Fruit fly (Drosophila melanogaster): ENCODE results near the gene Chsy.

Chsy gene

DNA sequence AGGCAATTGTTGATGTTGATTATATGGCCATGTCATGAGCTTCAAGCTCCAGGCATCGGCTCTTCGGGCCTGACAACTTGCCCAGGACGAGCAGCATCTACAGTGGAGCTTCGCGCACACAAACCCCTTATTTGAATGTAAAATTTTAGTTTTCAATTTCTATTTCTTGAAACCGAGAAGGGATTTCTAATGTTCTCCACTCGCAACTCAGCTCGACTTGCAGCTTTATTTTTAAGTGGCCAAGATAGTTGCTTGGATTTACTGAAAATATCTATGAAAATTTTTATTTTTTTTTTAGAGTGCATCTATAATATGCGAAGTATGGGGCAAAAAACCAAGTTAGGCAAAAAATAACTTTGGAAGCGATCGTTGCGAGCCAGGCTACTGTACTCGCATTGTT is 17.6 kb upstream of the Chsy start (continued):
- TF ChIP-seq ss (GFP tag; optimal IDR thresholded peaks at IDR 0.05) (peak in 1 of 2 experiments; percentile 9), svp (GFP tag) (peak; percentile 76), Smox (GFP tag; optimal IDR thresholded peaks at IDR 0.05) (no peak), Hr39 (GFP tag; optimal IDR thresholded peaks at IDR 0.05) (peak; percentile 13), Sox102F (GFP tag; optimal IDR thresholded peaks at IDR 0.05) (no peak), CG15336 (GFP tag; IDR thresholded peaks at IDR 0.05) (peak; percentile 40; the same call in 1 of the 2 replicates), Blimp-1 (GFP tag; optimal IDR thresholded peaks at IDR 0.05) (no peak), Ets21C (GFP tag; optimal IDR thresholded peaks at IDR 0.05) (no peak), Eip75B (GFP tag; optimal IDR thresholded peaks at IDR 0.05) (peak; percentile 3), OdsH (GFP tag; optimal IDR thresholded peaks at IDR 0.05) (peak; percentile 16), lz (GFP tag; optimal IDR thresholded peaks at IDR 0.05) (no peak), CG10669 (GFP tag; optimal IDR thresholded peaks at IDR 0.05) (peak; percentile 12), esn (GFP tag; optimal IDR thresholded peaks at IDR 0.05) (peak; percentile 30), CG31627 (GFP tag; optimal IDR thresholded peaks at IDR 0.05) (peak; percentile 30), CG8632 (GFP tag; optimal IDR thresholded peaks at IDR 0.05) (peak; percentile 10), achi (GFP tag; optimal IDR thresholded peaks at IDR 0.05) (peak; percentile 25), CG11294 (GFP tag; IDR thresholded peaks at IDR 0.05) (no peak), CG6854 (GFP tag; optimal IDR thresholded peaks at IDR 0.05) (no peak), pdm3 (GFP tag; optimal IDR thresholded peaks at IDR 0.05) (peak; percentile 46), net (GFP tag; optimal IDR thresholded peaks at IDR 0.05) (no peak), CG32006 (GFP tag; optimal IDR thresholded peaks at IDR 0.05) (peak; percentile 53), CG8119 (GFP tag; IDR thresholded peaks at IDR 0.05) (no peak; the same call in 2 of the 3 replicates), CG6276 (GFP tag; optimal IDR thresholded peaks at IDR 0.05) (no peak), dac (GFP tag; optimal IDR thresholded peaks at IDR 0.05) (no peak)

DNA sequence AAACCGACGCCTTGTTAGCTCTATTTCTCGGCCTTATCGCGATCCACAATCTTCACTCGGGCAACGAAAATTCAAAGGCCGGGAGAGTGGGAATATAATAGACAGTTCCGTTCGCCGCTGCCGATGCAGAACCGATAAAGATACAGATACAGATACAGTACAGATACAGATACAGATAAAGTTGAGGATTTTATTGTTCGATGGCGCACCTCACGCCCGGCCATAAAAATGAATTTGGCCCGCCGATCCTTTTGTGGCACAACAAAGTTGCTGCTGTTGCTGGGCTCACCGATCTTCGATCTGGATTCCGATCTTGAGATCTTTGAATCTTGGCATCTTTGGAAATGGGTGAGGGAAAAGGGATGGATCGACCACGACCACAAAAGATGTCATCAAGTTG is 16.8 kb upstream of the Chsy start:
- TF ChIP-seq dsx (GFP tag; optimal IDR thresholded peaks at IDR 0.05; ENCODE audit: poor library complexity, severe bottlenecking) (peak; percentile 94), topi (GFP tag; optimal IDR thresholded peaks at IDR 0.05) (no peak)

DNA sequence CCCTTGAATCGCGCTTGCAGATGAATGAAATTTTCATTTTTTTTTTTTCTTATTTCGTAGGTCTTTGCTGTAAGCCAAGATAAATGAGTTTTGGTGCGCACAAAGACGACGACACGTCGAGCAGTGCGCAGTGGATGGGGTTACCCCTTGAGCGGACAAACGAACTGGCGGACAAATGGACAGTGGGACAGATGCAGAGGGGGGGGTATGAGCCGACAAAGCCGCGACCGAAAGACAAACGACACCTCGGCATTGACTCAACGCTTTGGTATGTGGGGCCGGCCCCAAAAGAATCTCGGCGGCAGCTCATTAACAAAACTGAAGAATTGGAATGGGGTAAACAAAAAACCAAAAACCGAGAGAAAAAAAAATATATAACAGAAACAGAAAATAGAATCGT is 16.0 kb upstream of the Chsy start:
- TF ChIP-seq Met (GFP tag; optimal IDR thresholded peaks at IDR 0.05) (no peak), Eip78C (GFP tag) (peak; percentile 45)

DNA sequence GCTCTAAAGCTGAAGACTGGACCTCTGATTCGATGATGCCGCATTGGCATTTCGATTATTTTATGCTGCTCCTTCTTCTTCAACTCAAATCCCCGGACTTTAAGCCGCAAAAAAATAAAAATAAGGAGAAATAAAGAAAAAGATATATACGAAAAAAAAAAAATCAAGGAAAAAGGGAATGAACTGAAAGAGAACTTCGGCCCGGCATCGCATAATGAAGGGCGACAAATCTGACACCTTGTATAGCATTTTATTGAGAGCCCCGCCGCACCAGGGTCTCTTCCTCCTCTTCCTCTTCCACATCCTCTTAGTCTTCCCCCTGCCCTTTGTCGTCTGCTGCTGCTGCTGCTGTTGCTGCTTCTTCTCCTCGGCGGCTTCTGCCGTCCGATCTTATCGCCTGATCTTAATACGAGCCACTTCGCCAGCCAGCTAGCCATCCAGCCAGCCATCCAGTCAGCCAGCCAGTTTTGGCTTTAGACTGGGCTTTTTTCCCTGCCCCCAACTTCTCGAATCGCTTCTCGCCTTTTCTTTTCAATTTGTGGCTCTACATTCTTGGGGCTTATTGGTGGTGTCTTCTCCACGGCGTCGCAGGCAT is 15.5 kb upstream of the Chsy start:
- no peak for TF ChIP-seq Gug (GFP tag; IDR thresholded peaks at IDR 0.05)
- TF ChIP-seq Smox (GFP tag; optimal IDR thresholded peaks at IDR 0.05), result no peak
- no peak for TF ChIP-seq dac (GFP tag; optimal IDR thresholded peaks at IDR 0.05)
- TF ChIP-seq Eip78C (GFP tag), result peak; percentile 57
- TF ChIP-seq Eip75B (GFP tag; optimal IDR thresholded peaks at IDR 0.05), result peak; percentile 5
- peak; percentile 64 for TF ChIP-seq CG9139 (GFP tag; optimal IDR thresholded peaks at IDR 0.05)
- TF ChIP-seq CG10631 (GFP tag; optimal IDR thresholded peaks at IDR 0.05), result no peak
- TF ChIP-seq fd59A (GFP tag; optimal IDR thresholded peaks at IDR 0.05), result no peak
- no peak for TF ChIP-seq CG11902 (GFP tag; optimal IDR thresholded peaks at IDR 0.05)
- TF ChIP-seq CG6808 (GFP tag; optimal IDR thresholded peaks at IDR 0.05), result peak; percentile 49
- TF ChIP-seq ss (GFP tag; optimal IDR thresholded peaks at IDR 0.05), result peak; percentile 64
- TF ChIP-seq spab (GFP tag; optimal IDR thresholded peaks at IDR 0.05), result peak; percentile 34
- TF ChIP-seq CG3919 (GFP tag; optimal IDR thresholded peaks at IDR 0.05), result peak; percentile 10
- TF ChIP-seq CG7368 (GFP tag; optimal IDR thresholded peaks at IDR 0.05), result no peak
- TF ChIP-seq CG6854 (GFP tag; optimal IDR thresholded peaks at IDR 0.05), result peak; percentile 26
- no peak for TF ChIP-seq CG8319 (GFP tag; optimal IDR thresholded peaks at IDR 0.05)

Data from whole organism, prepupa.